Worm (Caenorhabditis elegans): Measurements from ENCODE around the gene T28C6.7.
"Not testable (repeated sequence)": the region's sequence is repeated elsewhere in the genome, so short reads cannot be mapped to it uniquely, and the experiment has no call there.

T28C6.7 gene

DNA sequence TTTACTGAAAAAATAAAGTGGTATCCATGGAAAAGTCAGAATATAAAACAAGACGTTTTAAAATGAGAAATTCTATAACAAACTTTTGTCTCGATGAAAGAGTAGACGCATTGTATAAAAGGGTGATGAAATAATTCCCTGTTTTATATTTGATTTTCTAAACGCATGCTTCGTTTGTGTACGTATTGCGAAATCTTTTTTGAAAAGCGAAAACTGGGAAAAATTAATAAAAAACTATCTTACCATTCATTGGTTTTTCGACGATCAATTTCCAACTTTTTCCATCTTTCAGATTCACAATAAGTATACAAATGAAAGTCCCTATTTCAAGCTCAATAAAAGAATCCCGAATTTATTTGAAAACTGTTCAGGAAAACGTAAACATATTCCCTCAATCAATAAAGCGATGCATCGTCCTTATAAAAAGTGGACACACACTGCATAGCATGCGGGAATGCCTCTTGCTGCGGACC lies 42.7 kb upstream of the T28C6.7 start, which contains the start of gene C33D9.13:
TSS of gene C33D9.13 (minus strand) at position 423 of the 473 bp plus-strand sequence.
- TF ChIP-seq unc-55 (GFP tag; optimal IDR thresholded peaks at IDR 0.05) (peak; percentile 48), nhr-11 (tag; optimal IDR thresholded peaks at IDR 0.05) (no peak), C34F6.9 (tag; optimal IDR thresholded peaks at IDR 0.05) (peak; percentile 24), ceh-16 (tag; optimal IDR thresholded peaks at IDR 0.05) (no peak)

DNA sequence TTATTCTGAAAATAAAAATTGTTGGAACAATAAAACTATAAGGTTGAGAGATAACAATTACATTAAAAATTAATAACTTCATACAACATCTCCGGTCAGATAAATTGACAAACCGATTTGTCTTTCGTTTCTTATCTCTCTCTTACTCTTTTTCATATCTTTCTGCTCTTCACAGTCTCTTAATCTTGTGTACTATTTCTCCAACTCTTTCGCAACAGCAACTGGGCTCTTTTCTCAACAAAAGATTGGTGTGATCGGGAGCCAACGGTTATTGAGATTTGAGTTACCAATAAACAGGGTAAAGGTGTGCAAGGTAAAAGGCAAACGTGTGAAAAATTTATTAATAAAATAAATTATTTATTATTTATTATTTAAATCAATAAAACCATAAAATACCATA lies 40.9 kb upstream of the T28C6.7 start, which contains the start of gene C33D9.8:
TSS of gene C33D9.8 (minus strand) at position 99 of the 400 bp plus-strand sequence.
- TF ChIP-seq ztf-4 (tag; optimal IDR thresholded peaks at IDR 0.05) = no peak
- TF ChIP-seq lsy-2 (tag; optimal IDR thresholded peaks at IDR 0.05) = peak in 1 of 2 experiments; percentile 30
- peak; percentile 60 for TF ChIP-seq unc-55 (GFP tag; optimal IDR thresholded peaks at IDR 0.05)
- TF ChIP-seq C34F6.9 (tag; optimal IDR thresholded peaks at IDR 0.05) = peak; percentile 40

- not testable (repeated sequence) for TF ChIP-seq nhr-237, nhr-11, lin-11 (tag; optimal IDR thresholded peaks at IDR 0.05)
Observed at ce11 chrIV:8788048-8788447, 39.6 kb upstream of the T28C6.7 start, which contains the start of gene C33D9.10. TSS of gene C33D9.10 (minus strand) at chrIV:8788148.

- TF ChIP-seq mab-5 (tag; optimal IDR thresholded peaks at IDR 0.05) (no peak), mdl-1 (tag; optimal IDR thresholded peaks at IDR 0.05) (no peak), fos-1 (tag; optimal IDR thresholded peaks at IDR 0.05) (no peak), elt-3 (tag; optimal IDR thresholded peaks at IDR 0.05) (no peak), nhr-237 (tag; optimal IDR thresholded peaks at IDR 0.05) (no peak), C34F6.9 (tag; optimal IDR thresholded peaks at IDR 0.05) (no peak), sem-4 (tag; optimal IDR thresholded peaks at IDR 0.05) (no peak), R02D3.7 (tag; optimal IDR thresholded peaks at IDR 0.05) (no peak)
Observed at ce11 chrIV:8790144-8790543, 37.5 kb upstream of the T28C6.7 start, which contains the start of gene sru-35. TSS of gene sru-35 (minus strand) at chrIV:8790244.

DNA sequence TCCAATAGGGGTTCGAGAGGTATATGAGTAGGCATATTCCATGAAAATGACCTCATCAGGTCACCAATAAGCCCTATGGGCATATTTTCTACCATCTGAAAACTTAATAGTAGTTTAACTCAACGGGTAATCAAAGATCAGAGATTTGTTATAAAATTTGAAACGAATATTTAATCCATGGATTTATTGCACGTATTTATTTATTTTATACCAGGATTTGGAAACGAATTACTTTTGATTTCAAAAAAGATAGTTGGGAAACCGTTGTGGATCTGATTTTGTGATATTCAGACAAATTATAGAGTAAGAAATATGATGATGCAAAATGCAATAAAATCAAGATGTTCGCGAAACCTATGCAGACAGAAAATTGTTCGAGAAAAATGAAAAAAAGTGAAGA lies 34.8 kb upstream of the T28C6.7 start, which contains the start of gene C33D9.3:
TSS of gene C33D9.3 (minus strand) at position 101 of the 400 bp plus-strand sequence.
- no peak for TF ChIP-seq unc-39 (tag; optimal IDR thresholded peaks at IDR 0.05)
- TF ChIP-seq nhr-237 (tag; optimal IDR thresholded peaks at IDR 0.05) = no peak
- TF ChIP-seq sma-3 (GFP tag; optimal IDR thresholded peaks at IDR 0.05) = no peak
- no peak for TF ChIP-seq nhr-23 (tag; optimal IDR thresholded peaks at IDR 0.05)
- TF ChIP-seq nhr-25 (tag; optimal IDR thresholded peaks at IDR 0.05) = no peak
- TF ChIP-seq R02D3.7 (tag; optimal IDR thresholded peaks at IDR 0.05) = no peak
- TF ChIP-seq unc-55 (GFP tag; optimal IDR thresholded peaks at IDR 0.05) = no peak
- TF ChIP-seq lin-39 (tag; optimal IDR thresholded peaks at IDR 0.05) = no peak
- TF ChIP-seq nhr-10 (tag; optimal IDR thresholded peaks at IDR 0.05) = no peak
- TF ChIP-seq lin-11 (tag; optimal IDR thresholded peaks at IDR 0.05) = no peak
- no peak for TF ChIP-seq sma-9 (GFP tag; optimal IDR thresholded peaks at IDR 0.05)
- TF ChIP-seq sma-9 (tag; optimal IDR thresholded peaks at IDR 0.05) = no peak
- TF ChIP-seq snpc-4 (tag; optimal IDR thresholded peaks at IDR 0.05) = no peak
- no peak for TF ChIP-seq alr-1 (tag; optimal IDR thresholded peaks at IDR 0.05)
- no peak for TF ChIP-seq ztf-4 (tag; optimal IDR thresholded peaks at IDR 0.05)
- no peak for TF ChIP-seq nhr-129 (tag; optimal IDR thresholded peaks at IDR 0.05)
- TF ChIP-seq nhr-12 (tag; optimal IDR thresholded peaks at IDR 0.05) = no peak
- TF ChIP-seq gmeb-1 (tag; optimal IDR thresholded peaks at IDR 0.05) = no peak
- TF ChIP-seq ceh-82 (tag; optimal IDR thresholded peaks at IDR 0.05) = no peak
- no peak for TF ChIP-seq ama-1 (optimal IDR thresholded peaks at IDR 0.05)

- no peak for TF ChIP-seq aly-2 (tag; optimal IDR thresholded peaks at IDR 0.05)
- TF ChIP-seq F13H6.1 (tag; optimal IDR thresholded peaks at IDR 0.05) = peak; percentile 8
- TF ChIP-seq sma-9 (GFP tag; optimal IDR thresholded peaks at IDR 0.05) = peak; percentile 79
- no peak for TF ChIP-seq sma-9 (tag; optimal IDR thresholded peaks at IDR 0.05)
- no peak for TF ChIP-seq nhr-129 (tag; optimal IDR thresholded peaks at IDR 0.05)
- no peak for TF ChIP-seq ama-1 (optimal IDR thresholded peaks at IDR 0.05)
- no peak for TF ChIP-seq ceh-82 (tag; optimal IDR thresholded peaks at IDR 0.05)
- TF ChIP-seq sem-4 (tag; optimal IDR thresholded peaks at IDR 0.05) = peak; percentile 42
- TF ChIP-seq elt-1 (tag; optimal IDR thresholded peaks at IDR 0.05) = no peak
- TF ChIP-seq blmp-1 (tag; optimal IDR thresholded peaks at IDR 0.05; ENCODE audit: insufficient read depth) = peak; percentile 74
- TF ChIP-seq sma-3 (GFP tag; optimal IDR thresholded peaks at IDR 0.05) = peak; percentile 68
- TF ChIP-seq fos-1 (tag; optimal IDR thresholded peaks at IDR 0.05) = peak; percentile 92
- no peak for TF ChIP-seq unc-39 (tag; optimal IDR thresholded peaks at IDR 0.05)
- no peak for TF ChIP-seq ceh-16 (tag; optimal IDR thresholded peaks at IDR 0.05)
- TF ChIP-seq nhr-77 (tag; optimal IDR thresholded peaks at IDR 0.05) = no peak
- TF ChIP-seq nhr-10 (tag; optimal IDR thresholded peaks at IDR 0.05) = no peak
- no peak for TF ChIP-seq alr-1 (tag; optimal IDR thresholded peaks at IDR 0.05)
- no peak for TF ChIP-seq mdl-1 (tag; optimal IDR thresholded peaks at IDR 0.05)
- no peak for TF ChIP-seq nhr-23 (tag; optimal IDR thresholded peaks at IDR 0.05)
- TF ChIP-seq nhr-21 (tag; optimal IDR thresholded peaks at IDR 0.05) = peak; percentile 77
- TF ChIP-seq lin-39 (tag; optimal IDR thresholded peaks at IDR 0.05) = no peak
- no peak for TF ChIP-seq nhr-11 (tag; optimal IDR thresholded peaks at IDR 0.05)
- TF ChIP-seq Y55F3AM.14 (GFP tag; optimal IDR thresholded peaks at IDR 0.05) = peak; percentile 38
- no peak for TF ChIP-seq nhr-6 (tag; optimal IDR thresholded peaks at IDR 0.05)
- TF ChIP-seq ztf-4 (tag; optimal IDR thresholded peaks at IDR 0.05) = no peak
- peak; percentile 61 for TF ChIP-seq egl-27 (tag; optimal IDR thresholded peaks at IDR 0.05)
- peak; percentile 57 for TF ChIP-seq nhr-25 (tag; optimal IDR thresholded peaks at IDR 0.05)
Observed at ce11 chrIV:8793223-8793622, 34.4 kb upstream of the T28C6.7 start.

Measured in whole organism, L2 larva.